Fruit fly (Drosophila melanogaster) whole organism, wandering third instar larva: ENCODE data around the gene CG9286.
A peak's percentile ranks its signal among the peaks of the same experiment; 100 is the strongest.

ENCODE experiments used
- CG32264 ChIP-seq: fragments of 200-800 bp; sonication (Bioruptor generic); optimal IDR thresholded peaks from 2 replicates; lab custom pipeline; 2016; ENCODE audit warnings: missing biosample characterization, missing genetic modification characterization
- CG9705 ChIP-seq: fragments of 200-800 bp; sonication (Bioruptor generic); optimal IDR thresholded peaks from 2 replicates; lab custom pipeline; 2018; ENCODE audit warnings: missing biosample characterization, mild to moderate bottlenecking, missing genetic modification characterization
- Dfd ChIP-seq: fragments of >200 bp; optimal IDR thresholded peaks from 2 replicates; lab custom pipeline; 2017; ENCODE audit warnings: missing biosample characterization, missing genetic modification characterization
- Dif ChIP-seq: fragments of 200-275, 200-300 bp; sonication (Bioruptor generic); optimal IDR thresholded peaks from 2 replicates; lab custom pipeline; 2018; ENCODE audit warnings: missing biosample characterization, missing genetic modification characterization; ENCODE audit not compliant: partially characterized antibody
- GATAd ChIP-seq: sonication (Bioruptor generic); optimal IDR thresholded peaks from 2 replicates; lab custom pipeline; 2016; ENCODE audit warnings: missing biosample characterization, missing genetic modification characterization
- Hr78 ChIP-seq: fragments of >200 bp; optimal IDR thresholded peaks from 2 replicates; lab custom pipeline; 2017; ENCODE audit warnings: missing biosample characterization, missing genetic modification characterization
- Hr83 ChIP-seq: fragments of 200-300 bp; sonication (Bioruptor generic); optimal IDR thresholded peaks from 2 replicates; lab custom pipeline; 2016; ENCODE audit warnings: missing biosample characterization, mild to moderate bottlenecking, missing genetic modification characterization, moderate library complexity; ENCODE audit not compliant: poor library complexity, severe bottlenecking
- Mio ChIP-seq: sonication (Bioruptor generic); optimal IDR thresholded peaks from 2 replicates; lab custom pipeline; 2016; ENCODE audit warnings: missing biosample characterization, missing genetic modification characterization
- Myc ChIP-seq: fragments of >200 bp; optimal IDR thresholded peaks from 2 replicates; lab custom pipeline; 2017
- N ChIP-seq: fragments of >200 bp; optimal IDR thresholded peaks from 2 replicates; lab custom pipeline; 2018; ENCODE audit warnings: missing biosample characterization, missing external identifiers, missing genetic modification characterization
- Rel ChIP-seq, 2 experiments: fragments of 200-800 bp; sonication (Bioruptor generic) in 1 of 2; optimal IDR thresholded peaks; 2 replicates in 1 of 2; 3 replicates in 1 of 2; lab custom pipeline; 2016 to 2019; ENCODE audit warnings: mild to moderate bottlenecking in 2 of 2, missing biosample characterization in 2 of 2, missing genetic modification characterization in 2 of 2, moderate library complexity in 1 of 2
- Sp1 ChIP-seq: fragments of 200-800 bp; sonication (Bioruptor generic); optimal IDR thresholded peaks from 3 replicates; lab custom pipeline; 2019; ENCODE audit warnings: missing biosample characterization, mild to moderate bottlenecking, missing genetic modification characterization, moderate library complexity
- br ChIP-seq: fragments of 200-800 bp; sonication (Bioruptor generic); optimal IDR thresholded peaks from 2 replicates; lab custom pipeline; 2016; ENCODE audit warnings: missing biosample characterization, missing genetic modification characterization
- dl ChIP-seq, 2 experiments: fragments of 175-275, 200-275 bp in 1 of 2; fragments of 200-275 bp in 1 of 2; sonication (Bioruptor generic); optimal IDR thresholded peaks; lab custom pipeline; 2018; ENCODE audit warnings: mild to moderate bottlenecking in 2 of 2, missing biosample characterization in 2 of 2, missing genetic modification characterization in 2 of 2, moderate library complexity in 2 of 2; ENCODE audit not compliant: partially characterized antibody in 2 of 2, insufficient read depth in 1 of 2
- dmrt93B ChIP-seq: fragments of 200-800 bp; sonication (Bioruptor generic); optimal IDR thresholded peaks from 2 replicates; lab custom pipeline; 2018; ENCODE audit warnings: missing biosample characterization, mild to moderate bottlenecking, missing genetic modification characterization
- ey ChIP-seq: fragments of 200-800 bp; sonication (Bioruptor generic); optimal IDR thresholded peaks from 2 replicates; lab custom pipeline; 2016; ENCODE audit warnings: missing biosample characterization, missing genetic modification characterization
- jim ChIP-seq: fragments of 175-275, 200-325 bp; sonication (Bioruptor generic); optimal IDR thresholded peaks from 2 replicates; lab custom pipeline; 2016; ENCODE audit warnings: missing biosample characterization, mild to moderate bottlenecking, missing genetic modification characterization
- lola ChIP-seq: fragments of >200 bp; optimal IDR thresholded peaks from 2 replicates; lab custom pipeline; 2017; ENCODE audit warnings: missing biosample characterization, missing genetic modification characterization
- pan ChIP-seq: fragments of >200 bp; optimal IDR thresholded peaks from 2 replicates; lab custom pipeline; 2017
- psq ChIP-seq: fragments of 200-800 bp; sonication (Bioruptor generic); optimal IDR thresholded peaks from 3 replicates; lab custom pipeline; 2017; ENCODE audit warnings: missing biosample characterization, mild to moderate bottlenecking, missing genetic modification characterization, moderate library complexity
- rgr ChIP-seq: fragments of 200-800 bp; sonication (Bioruptor generic); optimal IDR thresholded peaks from 3 replicates; lab custom pipeline; 2016; ENCODE audit warnings: missing biosample characterization, mild to moderate bottlenecking, missing genetic modification characterization
- sage ChIP-seq: fragments of 200-800 bp; sonication (Bioruptor generic); optimal IDR thresholded peaks from 2 replicates; lab custom pipeline; 2016; ENCODE audit warnings: missing biosample characterization, mild to moderate bottlenecking, missing genetic modification characterization
- sv ChIP-seq: fragments of 200-800 bp; sonication (Bioruptor generic); optimal IDR thresholded peaks from 3 replicates; lab custom pipeline; 2016; ENCODE audit warnings: missing biosample characterization, missing genetic modification characterization
- tai ChIP-seq: sonication (Bioruptor generic); optimal IDR thresholded peaks from 2 replicates; lab custom pipeline; 2016; ENCODE audit warnings: missing biosample characterization, missing genetic modification characterization
- usp ChIP-seq: fragments of >200 bp; optimal IDR thresholded peaks from 2 replicates; lab custom pipeline; 2017; ENCODE audit warnings: missing biosample characterization, missing genetic modification characterization
- woc ChIP-seq: sonication (Bioruptor generic); optimal IDR thresholded peaks from 2 replicates; lab custom pipeline; 2016; ENCODE audit warnings: missing biosample characterization, mild to moderate bottlenecking, missing genetic modification characterization

CG9286 gene

dm6 chr3R:13815566-13816374 lies 35.0 kb downstream of the CG9286 start:
- TF ChIP-seq dl (GFP tag; optimal IDR thresholded peaks at IDR 0.05; lab: Kevin White, UChicago; ENCODE audit: insufficient read depth in 1 of 2, partially characterized antibody in 2 of 2) (no peak), woc (no peak), sage (GFP tag; lab: Kevin White, UChicago) (no peak), pan (lab: Kevin White, UChicago) (no peak), Hr83 (no peak), Sp1 (GFP tag; lab: Kevin White, UChicago) (no peak), rgr (GFP tag; lab: Kevin White, UChicago) (no peak), ey (no peak), GATAd (GFP tag; lab: Kevin White, UChicago) (no peak), Dif (GFP tag; lab: Kevin White, UChicago) (no peak), usp (no peak), Mio (GFP tag; lab: Kevin White, UChicago) (no peak), lola (GFP tag; lab: Kevin White, UChicago) (no peak), N (no peak), CG9705 (GFP tag; lab: Kevin White, UChicago) (no peak), jim (GFP tag; lab: Kevin White, UChicago) (no peak)
- TF ChIP-seq, all 38 proteins: peak for 0

dm6 chr3R:13816375-13816711 lies 35.6 kb downstream of the CG9286 start:
- no peak for TF ChIP-seq Rel (GFP tag; optimal IDR thresholded peaks at IDR 0.05; lab: Kevin White, UChicago)
- TF ChIP-seq Rel (tag; optimal IDR thresholded peaks at IDR 0.05; lab: Kevin White, UChicago): peak; percentile 20
- TF ChIP-seq dmrt93B (GFP tag; lab: Kevin White, UChicago): no peak
- TF ChIP-seq CG32264 (GFP tag; lab: Kevin White, UChicago): no peak

dm6 chr3R:13817480-13818305 lies 36.9 kb downstream of the CG9286 start:
- TF ChIP-seq psq (GFP tag; lab: Kevin White, UChicago) (no peak), Myc (lab: Kevin White, UChicago) (no peak), br (GFP tag; lab: Kevin White, UChicago) (no peak), CG32264 (GFP tag; lab: Kevin White, UChicago) (no peak), sv (GFP tag; lab: Kevin White, UChicago) (peak; percentile 40), Dfd (no peak), tai (GFP tag; lab: Kevin White, UChicago) (no peak)

- peak; percentile 16 for TF ChIP-seq Hr83
- TF ChIP-seq dmrt93B (GFP tag; lab: Kevin White, UChicago): no peak
Observed at dm6 chr3R:13819037-13819436, 38.3 kb downstream of the CG9286 start.

dm6 chr3R:13820483-13820882 lies 39.7 kb downstream of the CG9286 start:
- TF ChIP-seq Dfd: peak; percentile 67
- no peak for TF ChIP-seq lola (GFP tag; lab: Kevin White, UChicago)
- TF ChIP-seq, all 38 proteins: peak for 1

- no peak for TF ChIP-seq sage (GFP tag; lab: Kevin White, UChicago)
- TF ChIP-seq Hr83: no peak
- no peak for TF ChIP-seq Hr78
Observed at dm6 chr3R:13822602-13823220, 41.9 kb downstream of the CG9286 start.
